Fruit fly (Drosophila melanogaster): ENCODE data around the gene Pis.

Pis gene

DNA sequence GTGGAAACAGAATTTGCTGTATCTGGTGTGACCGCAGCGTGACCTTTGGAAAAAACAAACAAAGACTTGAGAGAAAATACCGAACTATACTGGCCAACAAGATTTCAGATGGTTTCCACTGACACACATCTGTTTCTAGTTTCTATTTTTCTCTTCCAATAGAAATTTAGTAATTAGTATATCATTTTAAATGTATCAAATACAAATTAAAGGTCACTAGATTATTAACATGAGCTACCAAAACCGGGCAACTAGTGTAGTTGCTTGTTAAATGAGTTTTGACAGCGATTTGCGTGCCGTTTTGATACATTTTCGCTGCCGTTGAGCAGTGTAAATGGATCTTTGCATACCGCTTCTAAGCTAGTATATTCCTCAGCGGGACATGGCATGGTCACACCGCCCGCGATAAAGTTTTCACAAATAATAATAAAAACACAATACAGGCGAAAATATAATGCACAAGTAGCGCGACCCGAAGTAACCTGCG, at the start of gene Pis, which contains the start of gene Hap40 (continued):
- TF ChIP-seq CG16779 (tag; optimal IDR thresholded peaks at IDR 0.05) (no peak), OdsH (GFP tag; optimal IDR thresholded peaks at IDR 0.05) (no peak)

DNA sequence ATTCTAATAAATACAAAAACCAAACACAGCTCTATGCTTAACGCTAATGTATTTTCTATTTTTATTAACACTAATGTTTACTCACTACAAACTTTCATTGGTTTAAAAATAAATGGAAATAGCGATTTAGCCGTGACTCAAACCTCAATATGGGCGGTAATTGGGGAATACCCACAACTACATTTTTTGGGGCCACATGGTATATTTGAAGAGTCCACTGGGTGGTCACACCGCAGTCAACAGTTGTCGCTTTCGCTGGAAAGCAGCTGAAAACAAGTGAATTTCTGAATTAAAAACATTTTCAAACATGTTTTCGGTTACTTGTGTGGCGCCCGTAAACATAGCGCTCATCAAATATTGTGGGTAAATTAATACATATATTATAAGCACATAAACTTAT, 45.4 kb upstream of the Pis start, which contains the start of gene Mvd:
Gene Mvd, plus strand, starts transcription at position 222 of the 400 bp plus-strand sequence.
- TF ChIP-seq Eip78C (GFP tag), result peak; percentile 64
- TF ChIP-seq CG11762 (GFP tag; optimal IDR thresholded peaks at IDR 0.05; ENCODE audit: insufficient read depth), result no peak
- TF ChIP-seq fkh (GFP tag; optimal IDR thresholded peaks at IDR 0.05), result peak; percentile 90
- peak; percentile 65 for TF ChIP-seq Blimp-1 (GFP tag; optimal IDR thresholded peaks at IDR 0.05)
- TF ChIP-seq CG3032 (tag; optimal IDR thresholded peaks at IDR 0.05), result peak; percentile 6

DNA sequence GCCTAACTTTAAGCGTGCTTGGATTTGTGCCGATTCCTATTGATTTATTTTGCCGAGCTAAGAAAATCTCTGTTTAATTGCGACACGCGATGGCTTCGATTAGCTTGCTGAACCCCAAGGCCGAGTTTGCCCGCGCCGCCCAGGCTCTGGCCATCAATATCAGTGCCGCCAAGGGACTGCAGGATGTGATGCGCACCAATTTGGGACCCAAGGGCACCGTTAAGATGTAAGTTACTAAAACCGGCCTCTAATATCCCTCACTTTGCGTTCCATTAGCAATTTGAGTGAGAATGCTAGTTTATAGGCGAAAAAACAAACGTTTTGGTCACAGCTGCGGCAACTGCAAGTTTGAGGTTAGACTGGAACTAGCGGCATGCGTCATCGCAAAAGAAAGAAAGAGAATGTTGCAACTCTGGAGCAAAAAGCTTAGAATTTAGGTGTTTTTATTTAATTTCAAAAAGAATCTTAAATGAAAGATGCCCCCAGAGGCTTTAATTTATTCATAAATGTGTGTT, 43.2 kb upstream of the Pis start:
- no peak for TF ChIP-seq Met (GFP tag; optimal IDR thresholded peaks at IDR 0.05)
- no peak for TF ChIP-seq topi (GFP tag; optimal IDR thresholded peaks at IDR 0.05)
- TF ChIP-seq CG6854 (GFP tag; optimal IDR thresholded peaks at IDR 0.05), result no peak
- no peak for TF ChIP-seq CG6808 (GFP tag; optimal IDR thresholded peaks at IDR 0.05)
- TF ChIP-seq Sox14 (GFP tag; optimal IDR thresholded peaks at IDR 0.05), result no peak
- no peak for TF ChIP-seq CG11902 (GFP tag; optimal IDR thresholded peaks at IDR 0.05)
- no peak for TF ChIP-seq OdsH (GFP tag; optimal IDR thresholded peaks at IDR 0.05)
- no peak for TF ChIP-seq CG8632 (GFP tag; optimal IDR thresholded peaks at IDR 0.05)
- no peak for TF ChIP-seq pdm3 (GFP tag; optimal IDR thresholded peaks at IDR 0.05)
- no peak for TF ChIP-seq CG15336 (GFP tag; IDR thresholded peaks at IDR 0.05)
- no peak for TF ChIP-seq CG9139 (GFP tag; optimal IDR thresholded peaks at IDR 0.05)
- TF ChIP-seq CG6276 (GFP tag; optimal IDR thresholded peaks at IDR 0.05), result no peak
- no peak for TF ChIP-seq achi (GFP tag; optimal IDR thresholded peaks at IDR 0.05)
- TF ChIP-seq CG1621 (tag; optimal IDR thresholded peaks at IDR 0.05), result no peak
- TF ChIP-seq CG7368 (GFP tag; optimal IDR thresholded peaks at IDR 0.05), result no peak
- no peak for TF ChIP-seq spab (GFP tag; optimal IDR thresholded peaks at IDR 0.05)

DNA sequence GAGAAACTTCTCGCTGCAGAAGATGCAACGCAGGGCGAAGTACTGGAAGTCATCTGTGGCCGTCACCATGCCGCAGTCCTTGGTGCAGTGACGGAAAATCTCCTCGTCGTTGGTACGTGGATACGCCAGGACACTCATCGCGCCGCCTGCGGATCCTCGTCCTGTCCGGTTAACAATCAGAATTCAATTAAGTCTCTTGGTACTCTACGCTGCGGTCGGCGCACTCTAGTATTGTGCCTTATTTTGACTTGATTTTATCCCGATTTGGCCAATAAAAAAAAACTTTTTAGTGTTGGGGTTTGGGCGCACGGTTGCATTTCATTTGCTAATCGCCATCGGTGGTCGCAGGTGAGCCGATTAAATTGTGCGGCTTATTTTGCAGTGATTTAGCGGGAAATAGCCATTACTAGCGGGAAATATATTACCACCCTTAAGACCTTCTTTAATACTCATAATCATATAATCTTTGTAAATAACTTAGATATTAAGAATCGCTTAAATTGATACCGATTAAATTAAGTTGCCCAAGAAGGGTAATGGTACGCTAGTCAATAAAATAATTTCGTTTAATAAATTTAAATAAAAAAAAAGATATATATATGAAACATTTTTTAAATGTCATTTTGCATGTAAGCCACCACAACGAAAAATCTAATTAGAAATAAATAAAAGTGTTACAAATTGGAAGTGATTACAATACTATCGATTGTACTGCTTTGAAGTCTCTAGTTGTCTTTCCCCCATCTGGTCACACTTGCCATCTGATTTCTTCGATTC, 42.5 kb upstream of the Pis start, which contains the start of the genes CG8944 and CCT6:
Gene CG8944, minus strand, starts transcription at position 327 of the 777 bp plus-strand sequence.
Gene CCT6, plus strand, starts transcription at position 744 of the 777 bp plus-strand sequence.
- TF ChIP-seq Ets21C (GFP tag; optimal IDR thresholded peaks at IDR 0.05), result peak; percentile 7
- no peak for TF ChIP-seq CG31627 (GFP tag; optimal IDR thresholded peaks at IDR 0.05)
- TF ChIP-seq CG3032 (tag; optimal IDR thresholded peaks at IDR 0.05), result peak; percentile 7
- no peak for TF ChIP-seq Hr38 (GFP tag; optimal IDR thresholded peaks at IDR 0.05)
- no peak for TF ChIP-seq esn (GFP tag; optimal IDR thresholded peaks at IDR 0.05)
- TF ChIP-seq acj6 (GFP tag; optimal IDR thresholded peaks at IDR 0.05), result no peak
- no peak for TF ChIP-seq Sox102F (GFP tag; optimal IDR thresholded peaks at IDR 0.05)
- TF ChIP-seq OdsH (GFP tag; optimal IDR thresholded peaks at IDR 0.05), result no peak
- TF ChIP-seq fkh (GFP tag; optimal IDR thresholded peaks at IDR 0.05), result no peak
- TF ChIP-seq lz (GFP tag; optimal IDR thresholded peaks at IDR 0.05), result peak; percentile 20
- TF ChIP-seq Eip78C (GFP tag), result peak; percentile 46

DNA sequence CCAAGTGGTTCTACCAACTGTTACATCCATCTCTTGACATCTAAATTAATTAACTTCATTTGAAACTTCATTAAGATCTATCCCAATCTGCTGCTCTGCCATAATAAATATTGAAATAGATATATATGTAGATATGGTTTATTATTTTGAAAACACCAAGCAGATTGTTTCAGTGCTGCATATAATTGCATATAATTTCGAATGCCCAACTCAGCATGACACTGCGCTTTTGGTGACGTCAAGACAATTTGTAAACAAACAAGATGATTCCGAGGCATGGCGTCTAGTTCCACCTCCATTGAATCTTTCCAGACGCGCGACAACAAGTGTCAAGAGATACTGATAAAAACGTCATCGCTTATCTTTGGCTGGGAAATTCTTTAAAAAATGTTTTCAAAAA, 37.3 kb upstream of the Pis start:
- TF ChIP-seq CG1621 (tag; optimal IDR thresholded peaks at IDR 0.05) (no peak), esn (GFP tag; optimal IDR thresholded peaks at IDR 0.05) (no peak), CG15336 (GFP tag; IDR thresholded peaks at IDR 0.05) (0 out of 2 replicates have a peak, but pooled peaks have one; percentile 6), svp (GFP tag) (peak; percentile 47)
